Worm (Caenorhabditis elegans): ENCODE data around the gene gpn-1.

DNA sequence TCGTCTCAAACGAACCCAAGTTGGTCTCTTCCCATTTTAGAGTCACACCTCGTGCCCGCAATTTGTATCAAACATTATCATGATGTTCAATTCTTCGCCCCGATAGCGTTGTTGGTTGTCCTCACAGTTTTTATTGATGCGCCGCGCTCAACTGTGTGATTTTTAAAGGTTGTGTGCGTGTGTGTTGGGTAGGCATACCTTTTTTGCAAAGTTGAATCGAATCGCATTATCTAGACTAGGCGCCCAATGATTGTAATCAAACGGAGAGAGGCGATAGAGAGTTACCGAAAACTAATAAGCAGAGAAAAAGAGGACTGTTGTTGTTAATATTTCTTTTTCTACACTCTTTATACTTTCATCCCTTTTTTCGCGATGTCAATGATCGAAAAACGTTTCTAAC is 18.7 kb downstream of the gpn-1 start:
- TF ChIP-seq ama-1 (optimal IDR thresholded peaks at IDR 0.05) (no peak), tlp-1 (tag; optimal IDR thresholded peaks at IDR 0.05) (no peak), nhr-237 (tag; optimal IDR thresholded peaks at IDR 0.05) (no peak), unc-130 (tag; optimal IDR thresholded peaks at IDR 0.05) (peak; percentile 20), unc-62 (GFP tag; optimal IDR thresholded peaks at IDR 0.05) (no peak), swsn-7 (tag; optimal IDR thresholded peaks at IDR 0.05) (no peak), ztf-11 (tag; optimal IDR thresholded peaks at IDR 0.05) (no peak), nhr-76 (tag; optimal IDR thresholded peaks at IDR 0.05) (no peak), pqm-1 (tag; optimal IDR thresholded peaks at IDR 0.05) (no peak)
